Fruit fly (Drosophila melanogaster) ovary, adult (tissue): ENCODE measurements around the gene Alp13.

Experiments used
- CG17801 ChIP-seq: fragments of 200-800 bp; optimal IDR thresholded peaks from 2 replicates; lab custom pipeline; 2019; ENCODE audit warnings: missing biosample characterization, mild to moderate bottlenecking, missing genetic modification characterization, moderate library complexity; ENCODE audit not compliant: partially characterized antibody

Alp13 gene

dm6 chr3R:10040505-10040904 lies 34.7 kb downstream of the Alp13 start:
- no peak for TF ChIP-seq CG17801 (GFP tag; lab: Kevin White, UChicago)

- TF ChIP-seq CG17801 (GFP tag; lab: Kevin White, UChicago) = no peak
Observed at dm6 chr3R:10039188-10039587, 36.0 kb downstream of the Alp13 start.

- no peak for TF ChIP-seq CG17801 (GFP tag; lab: Kevin White, UChicago)
Observed at dm6 chr3R:10035765-10036164, 39.4 kb downstream of the Alp13 start.

- no peak for TF ChIP-seq CG17801 (GFP tag; lab: Kevin White, UChicago)
Observed at dm6 chr3R:10034995-10035446, 40.2 kb downstream of the Alp13 start.

dm6 chr3R:10032951-10033720 lies 42.0 kb downstream of the Alp13 start:
- no peak for TF ChIP-seq CG17801 (GFP tag; lab: Kevin White, UChicago)

dm6 chr3R:10031480-10031879 lies 43.7 kb downstream of the Alp13 start:
- no peak for TF ChIP-seq CG17801 (GFP tag; lab: Kevin White, UChicago)

- no peak for TF ChIP-seq CG17801 (GFP tag; lab: Kevin White, UChicago)
Observed at dm6 chr3R:10028378-10028777, 46.8 kb downstream of the Alp13 start.

dm6 chr3R:10025050-10025449 lies 50.1 kb downstream of the Alp13 start, which contains the start of gene CG31407:
Gene CG31407, minus strand, starts transcription at chr3R:10025150.
- no peak for TF ChIP-seq CG17801 (GFP tag; lab: Kevin White, UChicago)

- no peak for TF ChIP-seq CG17801 (GFP tag; lab: Kevin White, UChicago)
Observed at dm6 chr3R:10024032-10024712, 51.0 kb downstream of the Alp13 start.
